Fruit fly (Drosophila melanogaster): ENCODE results near the gene Prosalpha4.

Gene Prosalpha4

DNA sequence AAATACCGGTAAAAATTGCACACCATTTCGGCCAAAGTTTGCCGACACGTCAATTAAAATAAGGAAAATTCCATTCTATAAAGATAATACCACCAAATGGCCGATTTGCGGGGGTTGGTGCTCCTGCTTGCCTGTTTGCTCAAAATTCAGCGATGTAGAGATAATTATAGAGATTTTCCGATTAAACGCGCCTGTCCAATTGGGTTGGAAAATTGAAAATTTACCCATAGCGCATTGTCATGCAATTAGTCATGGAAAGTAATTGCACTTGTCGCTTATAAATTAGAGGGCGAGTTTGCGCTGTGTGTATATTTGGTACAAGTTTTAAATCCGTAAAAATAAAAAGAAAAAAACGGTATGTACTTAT is 43.5 kb downstream of the Prosalpha4 start:
- TF ChIP-seq pad (GFP tag; optimal IDR thresholded peaks at IDR 0.05) (no peak), toe (GFP tag; optimal IDR thresholded peaks at IDR 0.05) (no peak), CG12768 (GFP tag; optimal IDR thresholded peaks at IDR 0.05) (no peak), Mnt (GFP tag; optimal IDR thresholded peaks at IDR 0.05) (no peak), tj (GFP tag; optimal IDR thresholded peaks at IDR 0.05) (no peak), bab1 (GFP tag; optimal IDR thresholded peaks at IDR 0.05) (no peak), CG7045 (GFP tag; optimal IDR thresholded peaks at IDR 0.05) (no peak), Crg-1 (GFP tag; optimal IDR thresholded peaks at IDR 0.05) (no peak), cnc (optimal IDR thresholded peaks at IDR 0.05) (peak in 1 of 2 experiments; percentile 56), kay (GFP tag; ENCODE audit: borderline replicate concordance) (peak; percentile 86), ovo (GFP tag; optimal IDR thresholded peaks at IDR 0.05) (no peak), Clk (GFP tag; optimal IDR thresholded peaks at IDR 0.05) (no peak)

DNA sequence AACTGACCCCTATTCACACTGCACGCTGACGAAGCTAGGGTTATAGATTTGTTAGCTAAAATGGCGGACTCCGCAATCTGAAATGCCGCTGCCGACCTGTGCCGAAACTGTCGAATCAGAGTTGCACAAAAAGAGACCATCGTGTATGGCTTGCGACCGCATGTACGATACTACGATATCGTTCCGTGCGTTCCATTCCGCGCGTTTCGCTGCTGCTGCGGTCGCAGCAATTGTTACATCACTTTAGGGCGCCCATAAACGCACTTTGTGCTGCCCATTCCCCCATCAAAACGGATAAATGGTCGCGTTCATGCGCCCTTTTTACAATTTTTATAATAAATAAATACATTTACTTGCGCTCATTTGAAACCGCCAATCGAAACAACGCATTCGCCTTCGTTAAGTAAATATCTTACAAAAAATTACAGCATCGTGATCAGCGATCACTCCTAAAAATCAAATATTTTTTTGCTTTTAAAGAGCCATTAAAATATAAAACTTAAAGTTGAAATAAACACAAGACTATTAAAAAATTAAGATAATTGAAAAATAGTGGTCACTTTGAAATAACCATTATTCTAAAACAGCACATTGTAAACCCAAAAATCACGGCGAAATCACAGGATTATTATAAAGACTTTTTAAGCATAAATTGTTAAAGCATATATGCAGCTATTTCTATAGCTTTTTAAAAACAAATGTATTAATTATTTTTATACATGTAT is 44.3 kb downstream of the Prosalpha4 start, which contains the start of gene Cyp1:
Cyp1 (minus strand) TSS at position 174 of the 725 bp plus-strand sequence.
- TF ChIP-seq CG33017 (tag; optimal IDR thresholded peaks at IDR 0.05) (peak; percentile 13), cic (GFP tag; optimal IDR thresholded peaks at IDR 0.05) (peak; percentile 17), CG1620 (GFP tag; optimal IDR thresholded peaks at IDR 0.05) (peak; percentile 40), CG12768 (GFP tag; optimal IDR thresholded peaks at IDR 0.05) (peak; percentile 58), ovo (GFP tag; optimal IDR thresholded peaks at IDR 0.05) (peak; percentile 31), toe (GFP tag; optimal IDR thresholded peaks at IDR 0.05) (no peak), tj (GFP tag; optimal IDR thresholded peaks at IDR 0.05) (peak; percentile 75), CG11617 (GFP tag; optimal IDR thresholded peaks at IDR 0.05) (peak; percentile 21), CG7101 (tag; optimal IDR thresholded peaks at IDR 0.05) (peak; percentile 66), CG7045 (GFP tag; optimal IDR thresholded peaks at IDR 0.05) (no peak), bab1 (GFP tag; optimal IDR thresholded peaks at IDR 0.05) (peak; percentile 50), Clk (GFP tag; optimal IDR thresholded peaks at IDR 0.05) (no peak), Mnt (GFP tag; optimal IDR thresholded peaks at IDR 0.05) (peak; percentile 86), cnc (optimal IDR thresholded peaks at IDR 0.05) (no peak), Hr96 (GFP tag; optimal IDR thresholded peaks at IDR 0.05) (no peak), CG14711 (tag; optimal IDR thresholded peaks at IDR 0.05) (peak; percentile 58), pad (GFP tag; optimal IDR thresholded peaks at IDR 0.05) (peak; percentile 13), kay (GFP tag; ENCODE audit: borderline replicate concordance) (no peak), Crg-1 (GFP tag; optimal IDR thresholded peaks at IDR 0.05) (peak; percentile 72), CG5204 (GFP tag; optimal IDR thresholded peaks at IDR 0.05) (no peak)

DNA sequence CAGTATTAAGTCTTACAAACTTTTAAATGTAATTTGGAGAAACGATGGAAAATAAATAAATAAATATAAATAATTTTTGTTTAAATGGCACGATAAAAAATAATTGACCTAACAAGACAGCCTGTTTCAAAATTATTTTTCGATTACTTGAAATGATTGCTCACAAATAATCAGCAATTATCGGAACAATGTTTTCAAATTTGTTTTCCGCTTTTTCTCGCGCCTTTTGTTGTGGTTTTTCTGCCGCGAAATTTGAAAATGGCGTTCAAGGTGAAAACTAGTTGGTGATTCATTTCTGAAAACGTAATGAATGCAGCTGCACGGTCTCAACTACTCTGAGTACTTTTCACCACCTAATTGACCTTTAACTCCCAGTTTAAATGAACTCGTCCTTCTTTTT is 45.0 kb downstream of the Prosalpha4 start:
- TF ChIP-seq cic (GFP tag; optimal IDR thresholded peaks at IDR 0.05) (no peak), Crg-1 (GFP tag; optimal IDR thresholded peaks at IDR 0.05) (no peak), CG7045 (GFP tag; optimal IDR thresholded peaks at IDR 0.05) (no peak), CG14711 (tag; optimal IDR thresholded peaks at IDR 0.05) (peak; percentile 1), bab1 (GFP tag; optimal IDR thresholded peaks at IDR 0.05) (peak; percentile 39)

DNA sequence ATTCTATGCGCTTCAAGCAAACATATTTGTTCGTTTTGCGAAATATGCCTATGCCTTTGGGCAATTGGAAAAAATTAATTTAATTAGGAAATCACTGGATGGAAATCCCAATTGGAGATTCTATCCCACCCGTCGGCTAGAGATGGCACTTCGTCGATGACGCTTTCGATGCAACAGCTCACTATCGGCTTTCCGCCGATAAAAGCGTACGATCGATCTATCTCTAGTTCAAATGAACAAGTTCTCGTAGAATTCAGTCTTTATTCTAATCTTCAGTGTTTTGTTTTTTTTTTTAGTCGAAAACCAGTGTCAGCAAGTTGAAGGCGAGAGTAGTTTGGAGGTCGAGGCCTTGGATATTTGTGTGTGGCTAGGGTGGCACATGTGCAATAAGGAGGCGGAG is 47.0 kb downstream of the Prosalpha4 start, which contains the start of the genes CG9917 and CG32579:
CG9917 (minus strand) TSS at position 169 of the 400 bp plus-strand sequence.
CG32579 (plus strand) TSS at position 224 of the 400 bp plus-strand sequence.
- TF ChIP-seq CG7101 (tag; optimal IDR thresholded peaks at IDR 0.05) (peak; percentile 19), Hr96 (GFP tag; optimal IDR thresholded peaks at IDR 0.05) (no peak), Crg-1 (GFP tag; optimal IDR thresholded peaks at IDR 0.05) (no peak), CG14711 (tag; optimal IDR thresholded peaks at IDR 0.05) (peak; percentile 17), cic (GFP tag; optimal IDR thresholded peaks at IDR 0.05) (no peak), Mnt (GFP tag; optimal IDR thresholded peaks at IDR 0.05) (peak; percentile 54), pad (GFP tag; optimal IDR thresholded peaks at IDR 0.05) (no peak), CG5204 (GFP tag; optimal IDR thresholded peaks at IDR 0.05) (no peak), tj (GFP tag; optimal IDR thresholded peaks at IDR 0.05) (peak; percentile 19), toe (GFP tag; optimal IDR thresholded peaks at IDR 0.05) (no peak), bab1 (GFP tag; optimal IDR thresholded peaks at IDR 0.05) (peak; percentile 50), CG7045 (GFP tag; optimal IDR thresholded peaks at IDR 0.05) (no peak)

DNA sequence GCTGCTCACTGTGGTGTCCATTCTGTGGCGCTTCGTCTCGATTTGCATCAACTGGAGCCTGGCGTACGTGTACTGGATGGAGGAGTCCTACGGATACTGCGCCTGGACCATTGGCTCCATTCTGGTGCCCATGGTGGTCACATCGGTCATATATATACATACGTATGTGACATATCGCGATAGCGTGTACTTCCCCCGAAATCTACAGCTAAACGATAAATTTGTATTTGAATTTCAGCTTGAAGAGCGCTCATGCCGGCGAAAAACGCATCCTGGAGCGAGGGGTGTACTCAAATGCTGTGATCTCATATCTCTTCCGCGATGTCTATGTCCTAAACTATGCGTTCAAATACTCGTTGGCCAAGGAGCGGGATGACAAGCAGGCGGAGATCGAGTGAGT is 47.5 kb downstream of the Prosalpha4 start:
- no peak for TF ChIP-seq ovo (GFP tag; optimal IDR thresholded peaks at IDR 0.05)
- no peak for TF ChIP-seq Mnt (GFP tag; optimal IDR thresholded peaks at IDR 0.05)
- TF ChIP-seq CG7045 (GFP tag; optimal IDR thresholded peaks at IDR 0.05), result no peak
- no peak for TF ChIP-seq CG14711 (tag; optimal IDR thresholded peaks at IDR 0.05)
- TF ChIP-seq Clk (GFP tag; optimal IDR thresholded peaks at IDR 0.05), result no peak
- no peak for TF ChIP-seq CG11617 (GFP tag; optimal IDR thresholded peaks at IDR 0.05)
- no peak for TF ChIP-seq CG7101 (tag; optimal IDR thresholded peaks at IDR 0.05)
- no peak for TF ChIP-seq kay (GFP tag; ENCODE audit: borderline replicate concordance)
- no peak for TF ChIP-seq toe (GFP tag; optimal IDR thresholded peaks at IDR 0.05)
- TF ChIP-seq cnc (optimal IDR thresholded peaks at IDR 0.05), result no peak
- no peak for TF ChIP-seq CG5204 (GFP tag; optimal IDR thresholded peaks at IDR 0.05)
- TF ChIP-seq Hr96 (GFP tag; optimal IDR thresholded peaks at IDR 0.05), result no peak
- no peak for TF ChIP-seq cic (GFP tag; optimal IDR thresholded peaks at IDR 0.05)
- no peak for TF ChIP-seq CG12768 (GFP tag; optimal IDR thresholded peaks at IDR 0.05)
- TF ChIP-seq tj (GFP tag; optimal IDR thresholded peaks at IDR 0.05), result no peak
- no peak for TF ChIP-seq CG1620 (GFP tag; optimal IDR thresholded peaks at IDR 0.05)

dm6 chrX:16325472-16325871 is 49.4 kb downstream of the Prosalpha4 start, which contains the start of gene CalpC:
Gene CalpC, plus strand, starts transcription at chrX:16325763.
- TF ChIP-seq Crg-1 (GFP tag; optimal IDR thresholded peaks at IDR 0.05) (no peak), CG7101 (tag; optimal IDR thresholded peaks at IDR 0.05) (no peak), cnc (optimal IDR thresholded peaks at IDR 0.05) (no peak), CG1620 (GFP tag; optimal IDR thresholded peaks at IDR 0.05) (no peak), bab1 (GFP tag; optimal IDR thresholded peaks at IDR 0.05) (no peak), ovo (GFP tag; optimal IDR thresholded peaks at IDR 0.05) (no peak), pad (GFP tag; optimal IDR thresholded peaks at IDR 0.05) (no peak), cic (GFP tag; optimal IDR thresholded peaks at IDR 0.05) (no peak), CG7045 (GFP tag; optimal IDR thresholded peaks at IDR 0.05) (no peak), Clk (GFP tag; optimal IDR thresholded peaks at IDR 0.05) (no peak), kay (GFP tag; ENCODE audit: borderline replicate concordance) (no peak), CG12768 (GFP tag; optimal IDR thresholded peaks at IDR 0.05) (no peak), tj (GFP tag; optimal IDR thresholded peaks at IDR 0.05) (no peak), CG11617 (GFP tag; optimal IDR thresholded peaks at IDR 0.05) (no peak), CG14711 (tag; optimal IDR thresholded peaks at IDR 0.05) (no peak), toe (GFP tag; optimal IDR thresholded peaks at IDR 0.05) (no peak), Mnt (GFP tag; optimal IDR thresholded peaks at IDR 0.05) (no peak), Hr96 (GFP tag; optimal IDR thresholded peaks at IDR 0.05) (no peak)
